Worm (Caenorhabditis elegans) whole organism, young adult: ENCODE results near the gene zak-1.

ENCODE experiments used
- B0035.1 ChIP-seq: sonication (generic microtip); optimal IDR thresholded peaks from 2 replicates; lab custom pipeline; 2016; ENCODE audit warnings: missing genetic modification characterization, mild to moderate bottlenecking, missing compliant biosample characterization, missing genotype, missing genetic modification reagents
- K12H6.12 ChIP-seq: fragments of 200-800 bp; sonication (Bioruptor generic); optimal IDR thresholded peaks from 2 replicates; lab custom pipeline; 2018; ENCODE audit warnings: mild to moderate bottlenecking, missing genetic modification characterization, missing compliant biosample characterization
- aptf-3 ChIP-seq: fragments of 200-800 bp; sonication (Bioruptor generic); IDR thresholded peaks from 2 replicates; pipeline ENCODE4 v1.3.6; 2022; ENCODE audit warnings: missing genetic modification characterization, missing compliant biosample characterization

- no peak for TF ChIP-seq B0035.1 (tag; lab: Kevin White, UChicago)
- no peak for TF ChIP-seq K12H6.12 (tag; lab: Kevin White, UChicago)
- TF ChIP-seq aptf-3 (GFP tag; lab: Robert Waterston, UW), result no peak
Measured at ce11 chrIII:6863901-6864300, 7.3 kb upstream of the zak-1 start, which contains the start of gene sma-3.
